Worm (Caenorhabditis elegans): Measurements from ENCODE around the gene F48F5.6.

ce11 chrV:20479013-20479739 is 26.2 kb upstream of the F48F5.6 start, which contains the start of the genes calf-1 and rpl-2:
- TF ChIP-seq Y67H2A.10 (GFP tag; conservative IDR thresholded peaks at IDR 0.05) (no peak), F52B5.7 (tag; optimal IDR thresholded peaks at IDR 0.05) (no peak), aptf-3 (GFP tag; IDR thresholded peaks at IDR 0.05) (no peak), F33H1.4 (GFP tag; IDR thresholded peaks at IDR 0.05) (peak; percentile 86), ZK185.1 (tag; optimal IDR thresholded peaks at IDR 0.05; ENCODE audit: poor library complexity, severe bottlenecking) (no peak), pha-4 (tag; optimal IDR thresholded peaks at IDR 0.05) (no peak), ceh-91 (GFP tag; IDR thresholded peaks at IDR 0.05) (no peak), nfya-2 (GFP tag; IDR thresholded peaks at IDR 0.05) (no peak), pbrm-1 (GFP tag; IDR thresholded peaks at IDR 0.05) (no peak), F10E7.11 (tag; optimal IDR thresholded peaks at IDR 0.05) (no peak), zfh-2 (GFP tag; conservative IDR thresholded peaks at IDR 0.05) (no peak), ztf-18 (tag; optimal IDR thresholded peaks at IDR 0.05) (no peak)
